Worm (Caenorhabditis elegans): ENCODE measurements around the gene F13D12.10.

DNA sequence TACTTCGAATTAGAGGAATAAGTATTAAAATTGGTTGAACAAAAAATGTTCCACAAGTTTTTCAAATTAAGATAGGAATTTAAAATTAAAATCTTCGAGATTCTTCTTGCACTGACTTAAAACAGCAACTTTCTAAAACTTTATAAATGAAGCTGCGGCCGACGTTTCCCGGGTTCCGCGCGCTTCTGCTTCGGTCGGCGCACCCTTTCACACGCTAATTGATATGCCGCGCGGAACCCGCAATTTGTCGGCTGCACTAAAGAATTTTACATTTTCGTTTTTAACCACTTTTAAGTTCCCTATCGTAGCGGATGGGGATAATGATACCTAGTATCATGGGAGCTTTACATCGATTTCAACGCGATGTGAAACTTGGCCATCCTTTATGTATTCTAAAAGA is 1.1 kb downstream of the F13D12.10 start:
- TF ChIP-seq hnd-1 (tag; optimal IDR thresholded peaks at IDR 0.05) (no peak), ceh-36 (tag; optimal IDR thresholded peaks at IDR 0.05) (no peak), ama-1 (optimal IDR thresholded peaks at IDR 0.05) (no peak), scrt-1 (GFP tag; IDR thresholded peaks at IDR 0.05) (no peak), tbx-37 (GFP tag; conservative IDR thresholded peaks at IDR 0.05) (no peak), tra-4 (tag; optimal IDR thresholded peaks at IDR 0.05) (no peak), aly-1 (tag; optimal IDR thresholded peaks at IDR 0.05) (no peak), flt-1 (GFP tag; IDR thresholded peaks at IDR 0.05) (no peak), ceh-13 (GFP tag; optimal IDR thresholded peaks at IDR 0.05) (no peak), B0310.2 (tag; optimal IDR thresholded peaks at IDR 0.05) (no peak)

Data from whole organism, early embryonic.